Fruit fly (Drosophila melanogaster) whole organism: ENCODE data around the gene CG8202.

Experiments
- CG8478 ChIP-seq: fragments of >200 bp; optimal IDR thresholded peaks from 2 replicates; lab custom pipeline; 2018; ENCODE audit warnings: inconsistent platforms
- Dll ChIP-seq: fragments of >200 bp; optimal IDR thresholded peaks from 2 replicates; lab custom pipeline; 2017
- EcR ChIP-seq, 2 experiments: fragments of >200 bp; optimal IDR thresholded peaks; 2 replicates each; lab custom pipeline; 2017; ENCODE audit warnings: missing biosample characterization in 2 of 2, missing genetic modification characterization in 2 of 2, missing genetic modification reagents in 2 of 2
- pan ChIP-seq: fragments of >200 bp; optimal IDR thresholded peaks from 2 replicates; lab custom pipeline; 2017
- usp ChIP-seq: fragments of >200 bp; optimal IDR thresholded peaks from 2 replicates; lab custom pipeline; 2017; ENCODE audit warnings: missing biosample characterization, missing genetic modification characterization, mixed read lengths

- TF ChIP-seq Dll (lab: Kevin White, UChicago) (no peak), CG8478 (lab: Kevin White, UChicago) (no peak), usp (GFP tag; lab: Kevin White, UChicago) (no peak), EcR (GFP tag; optimal IDR thresholded peaks at IDR 0.05; lab: Kevin White, UChicago) (no peak), pan (lab: Kevin White, UChicago) (no peak)
Measured at dm6 chr3R:8716551-8716879, 15.4 kb upstream of the CG8202 start.
